Worm (Caenorhabditis elegans) whole organism, L2 larva: Measurements from ENCODE around the gene srx-110.

Source experiments
- C34F6.9 ChIP-seq: fragments of 150-350 bp; optimal IDR thresholded peaks from 2 replicates; lab custom pipeline; 2014; ENCODE audit warnings: missing biosample characterization, missing genetic modification characterization
- ZK546.5 ChIP-seq: sonication (generic microtip); optimal IDR thresholded peaks from 2 replicates; lab custom pipeline; 2017; ENCODE audit warnings: missing biosample characterization, missing genetic modification characterization
- ama-1 ChIP-seq: fragments of 150-350 bp; optimal IDR thresholded peaks from 2 replicates; lab custom pipeline; 2018; ENCODE audit warnings: inconsistent platforms
- crh-2 ChIP-seq: sonication (generic microtip); optimal IDR thresholded peaks from 2 replicates; lab custom pipeline; 2017; ENCODE audit warnings: missing biosample characterization, missing genetic modification characterization
- elt-1 ChIP-seq: fragments of 150-350 bp; optimal IDR thresholded peaks from 2 replicates; lab custom pipeline; 2014; ENCODE audit warnings: missing biosample characterization, missing genetic modification characterization
- elt-3 ChIP-seq: sonication (generic microtip); optimal IDR thresholded peaks from 2 replicates; lab custom pipeline; 2017; ENCODE audit warnings: missing biosample characterization, missing genetic modification characterization
- fos-1 ChIP-seq: fragments of 150-350 bp; optimal IDR thresholded peaks from 2 replicates; lab custom pipeline; 2014; ENCODE audit warnings: missing biosample characterization, missing genetic modification characterization
- lin-13 ChIP-seq: fragments of 150-350 bp; optimal IDR thresholded peaks from 2 replicates; lab custom pipeline; 2014; ENCODE audit warnings: missing biosample characterization, missing genetic modification reagents, missing genetic modification characterization
- mdl-1 ChIP-seq, 2 experiments: fragments of 150-350 bp in 1 of 2; sonication (generic microtip) in 1 of 2; optimal IDR thresholded peaks; 2 replicates each; lab custom pipeline; 2017; ENCODE audit warnings: missing biosample characterization in 2 of 2, missing genetic modification characterization in 2 of 2
- nhr-23 ChIP-seq: fragments of 150-350 bp; optimal IDR thresholded peaks from 2 replicates; lab custom pipeline; 2014; ENCODE audit warnings: missing biosample characterization, missing genetic modification reagents, missing genetic modification characterization
- nhr-77 ChIP-seq: fragments of 150-350 bp; optimal IDR thresholded peaks from 2 replicates; lab custom pipeline; 2014; ENCODE audit warnings: missing biosample characterization, missing genetic modification characterization
- ztf-11 ChIP-seq: sonication (generic microtip); optimal IDR thresholded peaks from 2 replicates; lab custom pipeline; 2017; ENCODE audit warnings: missing biosample characterization, missing genetic modification characterization
- ztf-4 ChIP-seq: fragments of 150-350 bp; optimal IDR thresholded peaks from 2 replicates; lab custom pipeline; 2014; ENCODE audit warnings: missing biosample characterization, missing genetic modification characterization

DNA sequence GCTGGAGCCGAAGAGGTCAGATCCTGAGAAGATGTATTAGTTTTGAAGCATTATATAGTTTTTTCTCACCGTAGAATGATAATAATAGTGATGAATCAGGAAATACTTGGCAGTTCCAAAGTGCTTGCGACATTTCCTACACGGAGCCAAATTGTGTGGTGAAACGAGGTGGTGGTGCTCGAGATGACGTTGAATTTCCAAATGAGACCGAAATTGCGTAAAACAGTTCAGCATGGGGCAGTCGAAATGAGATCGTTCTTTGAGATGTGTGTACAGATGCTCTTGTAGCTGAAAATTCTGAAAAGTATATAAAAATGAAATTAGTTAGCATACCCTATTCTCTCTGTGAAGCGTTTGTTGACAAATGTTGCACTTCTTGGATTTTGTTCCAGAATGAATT is 18.6 kb downstream of the srx-110 start, which contains the start of gene C46E10.8:
- TF ChIP-seq lin-13 (GFP tag; lab: Kevin White, UChicago) = no peak
- TF ChIP-seq ztf-11 (tag; lab: Kevin White, UChicago) = no peak
- no peak for TF ChIP-seq ZK546.5 (tag; lab: Kevin White, UChicago)
- no peak for TF ChIP-seq ztf-4 (tag; lab: Kevin White, UChicago)
- TF ChIP-seq ama-1 (lab: Kevin White, UChicago) = no peak
- no peak for TF ChIP-seq crh-2
- TF ChIP-seq nhr-77 (tag; lab: Kevin White, UChicago) = no peak
- no peak for TF ChIP-seq elt-3 (tag; lab: Kevin White, UChicago)
- no peak for TF ChIP-seq C34F6.9 (tag; lab: Kevin White, UChicago)
- no peak for TF ChIP-seq mdl-1 (tag; optimal IDR thresholded peaks at IDR 0.05; lab: Kevin White, UChicago)
- no peak for TF ChIP-seq fos-1 (tag; lab: Kevin White, UChicago)
- no peak for TF ChIP-seq nhr-23
- no peak for TF ChIP-seq elt-1
